Worm (Caenorhabditis elegans): Measurements from ENCODE around the gene F35A5.5.

The F35A5.5 gene

DNA sequence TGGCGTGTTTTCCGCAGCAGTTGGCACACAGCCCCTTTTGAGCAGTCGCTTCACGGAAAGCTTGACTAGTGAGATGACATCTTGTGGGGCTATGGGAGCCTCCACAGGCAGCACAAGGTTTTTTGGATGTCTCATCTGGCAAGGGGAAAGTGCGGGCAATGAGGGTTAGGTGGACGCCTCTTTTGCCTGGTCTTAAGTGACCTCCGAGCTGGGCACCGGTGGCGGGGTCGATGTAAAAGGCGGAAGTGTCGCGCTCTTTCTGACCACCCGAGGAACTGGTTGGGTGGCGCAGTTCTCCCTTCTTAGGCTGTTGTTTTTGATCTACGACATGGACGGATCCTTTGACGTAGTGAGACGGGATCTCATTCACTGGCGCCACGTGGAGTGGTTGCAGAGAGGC lies 44.2 kb downstream of the F35A5.5 start:
- TF ChIP-seq snu-23 (GFP tag; optimal IDR thresholded peaks at IDR 0.05) (no peak), tbx-2 (tag; optimal IDR thresholded peaks at IDR 0.05) (no peak), nhr-28 (tag; optimal IDR thresholded peaks at IDR 0.05) (no peak), nhr-47 (tag; optimal IDR thresholded peaks at IDR 0.05) (no peak), sptf-1 (tag; optimal IDR thresholded peaks at IDR 0.05) (no peak), irx-1 (tag; optimal IDR thresholded peaks at IDR 0.05) (no peak), blmp-1 (tag; optimal IDR thresholded peaks at IDR 0.05) (no peak), egl-13 (tag; optimal IDR thresholded peaks at IDR 0.05) (no peak)

All from whole organism, L1 larva.